Fruit fly (Drosophila melanogaster): Measurements from ENCODE around the gene inaF-B.

inaF-B gene

dm6 chrX:11716731-11717326 is 15.7 kb downstream of the inaF-B start, which contains the start of gene prtp:
Gene prtp (plus strand): TSS chrX:11716756.
- no peak for TF ChIP-seq CTCF (optimal IDR thresholded peaks at IDR 0.05)
- TF ChIP-seq CG8478 (optimal IDR thresholded peaks at IDR 0.05) = no peak

- no peak for TF ChIP-seq CG8478 (optimal IDR thresholded peaks at IDR 0.05)
- TF ChIP-seq CTCF (optimal IDR thresholded peaks at IDR 0.05) = no peak
Observed at dm6 chrX:11715937-11716730, 16.4 kb downstream of the inaF-B start.

- no peak for TF ChIP-seq CTCF (optimal IDR thresholded peaks at IDR 0.05)
- TF ChIP-seq CG8478 (optimal IDR thresholded peaks at IDR 0.05) = no peak
Observed at dm6 chrX:11715263-11715659, 17.3 kb downstream of the inaF-B start, which contains the start of gene Amun. Gene Amun (minus strand): TSS chrX:11715565.

- TF ChIP-seq CTCF (optimal IDR thresholded peaks at IDR 0.05) = peak; percentile 48 to 63
- no peak for TF ChIP-seq CG8478 (optimal IDR thresholded peaks at IDR 0.05)
Observed at dm6 chrX:11714529-11715262, 17.9 kb downstream of the inaF-B start.

- TF ChIP-seq CTCF (optimal IDR thresholded peaks at IDR 0.05) = no peak
- no peak for TF ChIP-seq CG8478 (optimal IDR thresholded peaks at IDR 0.05)
Observed at dm6 chrX:11713808-11714528, 18.6 kb downstream of the inaF-B start.

- peak in 1 of 2 experiments; percentile 43 for TF ChIP-seq CTCF (optimal IDR thresholded peaks at IDR 0.05)
- TF ChIP-seq CG8478 (optimal IDR thresholded peaks at IDR 0.05) = no peak
Observed at dm6 chrX:11709799-11710720, 22.5 kb downstream of the inaF-B start, which contains the start of gene FucT6. Gene FucT6 (minus strand): TSS chrX:11709951.

DNA sequence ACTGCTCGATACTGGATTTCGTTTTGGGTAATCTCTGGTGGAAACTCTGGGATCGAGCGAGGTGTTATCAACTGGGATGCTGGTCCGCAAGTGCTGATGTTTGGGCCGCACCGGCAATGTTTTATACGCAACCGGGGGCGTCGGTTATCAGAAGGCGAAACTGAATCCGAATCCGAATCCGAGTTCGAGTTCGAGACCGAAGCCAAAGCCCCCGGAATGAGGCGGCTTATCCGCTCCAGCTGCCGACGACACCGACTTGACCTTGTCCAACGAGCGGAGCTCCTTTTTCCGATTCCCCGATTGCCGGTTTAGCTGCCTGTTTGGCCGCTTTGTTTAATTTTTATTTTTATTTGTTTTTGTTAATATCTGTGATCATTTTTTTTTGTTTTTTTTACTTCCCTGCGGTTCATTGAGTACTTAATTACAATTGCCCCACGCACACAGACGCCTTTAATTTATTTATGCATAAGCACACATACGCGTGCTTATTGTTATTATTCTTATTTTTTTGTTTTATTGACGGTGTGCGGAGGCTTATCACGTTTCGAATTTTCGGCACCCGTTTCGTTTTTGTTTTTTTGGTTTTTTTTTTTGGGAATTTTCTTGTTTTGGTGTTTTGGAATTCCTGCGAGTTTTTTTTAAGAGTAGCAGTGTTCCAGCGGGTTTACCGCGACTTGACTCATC is 27.5 kb downstream of the inaF-B start, which contains the start of gene CG2444:
Gene CG2444, minus strand, starts transcription at position 372 of the 684 bp plus-strand sequence.
- TF ChIP-seq CTCF (optimal IDR thresholded peaks at IDR 0.05) (no peak), CG8478 (optimal IDR thresholded peaks at IDR 0.05) (no peak)

DNA sequence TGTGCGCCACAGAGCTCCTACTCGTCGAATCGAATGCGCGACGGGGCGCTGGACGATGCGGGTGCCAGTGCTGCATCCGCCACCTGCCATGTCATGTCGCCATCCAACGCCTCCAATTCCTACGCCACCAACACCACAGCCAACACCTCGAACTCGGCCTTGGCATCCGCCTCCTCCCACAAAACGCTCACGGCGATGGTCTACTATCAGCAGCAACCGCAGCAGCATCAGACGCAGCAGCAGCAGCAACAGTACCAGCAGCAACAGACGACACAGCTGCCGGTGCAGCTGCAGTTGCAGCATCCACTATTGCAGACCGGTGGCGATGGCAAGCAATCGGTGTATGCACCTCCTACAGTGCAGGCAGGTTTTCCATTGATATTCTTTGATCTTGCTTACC is 31.8 kb downstream of the inaF-B start:
- TF ChIP-seq CG8478 (optimal IDR thresholded peaks at IDR 0.05) (no peak), CTCF (optimal IDR thresholded peaks at IDR 0.05) (no peak)

dm6 chrX:11695883-11696211 is 36.7 kb downstream of the inaF-B start:
- no peak for TF ChIP-seq CG8478 (optimal IDR thresholded peaks at IDR 0.05)
- no peak for TF ChIP-seq CTCF (optimal IDR thresholded peaks at IDR 0.05)

- TF ChIP-seq CG8478 (optimal IDR thresholded peaks at IDR 0.05) (no peak), CTCF (optimal IDR thresholded peaks at IDR 0.05) (peak; percentile 64 to 78)
Observed at dm6 chrX:11694959-11695882, 37.3 kb downstream of the inaF-B start, which contains the start of gene PhKgamma. Gene PhKgamma (plus strand): TSS chrX:11695137.

dm6 chrX:11689669-11690068 is 42.9 kb downstream of the inaF-B start:
- TF ChIP-seq CTCF (optimal IDR thresholded peaks at IDR 0.05) (no peak), CG8478 (optimal IDR thresholded peaks at IDR 0.05) (no peak)
